Fruit fly (Drosophila melanogaster): ENCODE measurements around the gene salm.

DNA sequence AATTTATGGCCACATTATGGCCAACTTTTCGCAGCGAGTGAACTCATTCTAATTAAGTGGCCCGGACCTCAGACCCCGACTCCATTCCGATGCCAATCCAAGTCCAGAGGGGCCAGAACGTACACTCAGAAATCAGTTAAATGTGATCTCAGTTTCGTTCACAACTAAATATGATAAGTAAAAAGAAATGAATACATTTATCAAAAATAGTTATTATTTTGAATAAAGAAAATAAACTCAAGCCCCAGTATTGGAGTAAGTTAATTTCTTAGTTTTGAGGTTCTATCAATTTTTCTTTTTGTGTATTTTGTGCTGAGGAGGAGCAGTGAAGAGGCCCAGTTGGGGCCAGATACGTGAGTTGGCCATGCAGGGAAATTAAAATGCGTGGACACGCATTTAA, 49.8 kb downstream of the salm start:
- TF ChIP-seq brk (GFP tag; optimal IDR thresholded peaks at IDR 0.05): peak; percentile 64
- no peak for TF ChIP-seq dl (GFP tag; optimal IDR thresholded peaks at IDR 0.05; ENCODE audit: insufficient read depth in 1 of 2, partially characterized antibody in 2 of 2)
- TF ChIP-seq foxo (GFP tag; optimal IDR thresholded peaks at IDR 0.05): peak in 1 of 2 experiments; percentile 75

All from whole organism, wandering third instar larva.